Fruit fly (Drosophila melanogaster): ENCODE data around the gene Prx5.
A peak's percentile ranks its signal among the peaks of the same experiment; 100 is the strongest.

The Prx5 gene

dm6 chr3R:18167173-18167415, at the start of gene Prx5, which contains the start of gene CG7215:
TSS of gene Prx5 (minus strand) at chr3R:18167273.
TSS of gene CG7215 (minus strand) at chr3R:18167273.
- TF ChIP-seq tj (GFP tag; optimal IDR thresholded peaks at IDR 0.05), result no peak

DNA sequence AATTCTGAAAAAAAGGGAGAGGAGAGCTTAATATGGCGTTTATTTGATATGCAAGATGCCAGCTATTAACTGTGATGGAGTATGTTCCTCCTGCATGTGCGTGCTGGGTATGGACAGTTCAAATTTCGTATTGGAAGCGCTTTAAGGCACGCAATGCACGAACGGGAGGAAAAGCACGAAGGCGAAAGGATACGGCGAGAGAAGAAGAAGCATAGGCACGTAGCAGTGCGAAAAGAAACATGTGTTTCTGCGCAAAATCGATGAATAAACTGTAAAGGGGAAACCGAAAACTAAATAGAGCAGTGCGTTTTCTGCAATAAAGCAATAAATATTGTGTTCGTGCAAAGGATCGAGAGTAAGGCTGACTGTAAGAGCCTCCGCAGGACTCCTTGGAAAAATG, 48.8 kb upstream of the Prx5 start, which contains the start of gene CG14314:
CG14314 (plus strand) TSS at position 243 of the 400 bp plus-strand sequence.
- TF ChIP-seq kay (GFP tag; ENCODE audit: borderline replicate concordance) (no peak), cnc (optimal IDR thresholded peaks at IDR 0.05) (no peak), Hr96 (GFP tag; optimal IDR thresholded peaks at IDR 0.05) (no peak), cic (GFP tag; optimal IDR thresholded peaks at IDR 0.05) (no peak), toe (GFP tag; optimal IDR thresholded peaks at IDR 0.05) (no peak), CG12768 (GFP tag; optimal IDR thresholded peaks at IDR 0.05) (no peak), tj (GFP tag; optimal IDR thresholded peaks at IDR 0.05) (no peak), Crg-1 (GFP tag; optimal IDR thresholded peaks at IDR 0.05) (no peak), CG5204 (GFP tag; optimal IDR thresholded peaks at IDR 0.05) (no peak), CG7101 (tag; optimal IDR thresholded peaks at IDR 0.05) (no peak), pad (GFP tag; optimal IDR thresholded peaks at IDR 0.05) (no peak), CG14711 (tag; optimal IDR thresholded peaks at IDR 0.05) (no peak), bab1 (GFP tag; optimal IDR thresholded peaks at IDR 0.05) (no peak), Clk (GFP tag; optimal IDR thresholded peaks at IDR 0.05) (no peak), Mnt (GFP tag; optimal IDR thresholded peaks at IDR 0.05) (no peak), ovo (GFP tag; optimal IDR thresholded peaks at IDR 0.05) (no peak), CG1620 (GFP tag; optimal IDR thresholded peaks at IDR 0.05) (no peak), CG33017 (tag; optimal IDR thresholded peaks at IDR 0.05) (no peak)

DNA sequence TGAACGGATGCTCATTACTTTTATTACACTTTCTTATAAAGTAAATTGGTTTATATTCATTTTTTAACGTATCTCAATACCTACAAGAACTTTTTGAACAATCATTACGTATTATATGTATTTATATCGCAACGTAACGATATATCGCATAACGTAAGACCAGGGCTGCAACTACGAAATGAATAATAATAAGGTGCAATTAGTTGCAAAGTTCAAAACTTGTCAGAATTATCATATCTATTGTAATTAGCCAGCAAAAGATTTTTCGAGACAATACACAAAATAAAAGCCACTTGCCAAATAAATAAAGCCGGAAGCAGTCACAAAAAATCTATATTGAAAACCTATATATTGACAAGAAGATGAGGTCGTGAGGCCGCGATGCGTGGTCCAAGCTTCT, 48.2 kb upstream of the Prx5 start:
- TF ChIP-seq tj (GFP tag; optimal IDR thresholded peaks at IDR 0.05) (no peak), cnc (optimal IDR thresholded peaks at IDR 0.05) (no peak), CG12768 (GFP tag; optimal IDR thresholded peaks at IDR 0.05) (peak; percentile 35), CG11617 (GFP tag; optimal IDR thresholded peaks at IDR 0.05) (peak; percentile 22), Clk (GFP tag; optimal IDR thresholded peaks at IDR 0.05) (no peak), CG7101 (tag; optimal IDR thresholded peaks at IDR 0.05) (peak; percentile 10), bab1 (GFP tag; optimal IDR thresholded peaks at IDR 0.05) (peak; percentile 52), pad (GFP tag; optimal IDR thresholded peaks at IDR 0.05) (no peak), CG14711 (tag; optimal IDR thresholded peaks at IDR 0.05) (peak; percentile 22), cic (GFP tag; optimal IDR thresholded peaks at IDR 0.05) (no peak), CG33017 (tag; optimal IDR thresholded peaks at IDR 0.05) (peak; percentile 32), CG5204 (GFP tag; optimal IDR thresholded peaks at IDR 0.05) (peak; percentile 31), Hr96 (GFP tag; optimal IDR thresholded peaks at IDR 0.05) (peak; percentile 55), CG7045 (GFP tag; optimal IDR thresholded peaks at IDR 0.05) (no peak), ovo (GFP tag; optimal IDR thresholded peaks at IDR 0.05) (no peak), CG1620 (GFP tag; optimal IDR thresholded peaks at IDR 0.05) (no peak), toe (GFP tag; optimal IDR thresholded peaks at IDR 0.05) (peak; percentile 69), Mnt (GFP tag; optimal IDR thresholded peaks at IDR 0.05) (peak; percentile 29), kay (GFP tag; ENCODE audit: borderline replicate concordance) (no peak), Crg-1 (GFP tag; optimal IDR thresholded peaks at IDR 0.05) (no peak)

dm6 chr3R:18208479-18208878, 41.4 kb upstream of the Prx5 start, which contains the start of gene CG44158:
TSS of gene CG44158 (plus strand) at chr3R:18208779.
- TF ChIP-seq ovo (GFP tag; optimal IDR thresholded peaks at IDR 0.05) (no peak), CG7045 (GFP tag; optimal IDR thresholded peaks at IDR 0.05) (no peak), CG11617 (GFP tag; optimal IDR thresholded peaks at IDR 0.05) (no peak), Mnt (GFP tag; optimal IDR thresholded peaks at IDR 0.05) (no peak), CG14711 (tag; optimal IDR thresholded peaks at IDR 0.05) (no peak), CG1620 (GFP tag; optimal IDR thresholded peaks at IDR 0.05) (no peak), toe (GFP tag; optimal IDR thresholded peaks at IDR 0.05) (no peak)

- TF ChIP-seq bab1 (GFP tag; optimal IDR thresholded peaks at IDR 0.05), result no peak
- TF ChIP-seq CG5204 (GFP tag; optimal IDR thresholded peaks at IDR 0.05), result no peak
- TF ChIP-seq CG11617 (GFP tag; optimal IDR thresholded peaks at IDR 0.05), result no peak
- no peak for TF ChIP-seq Hr96 (GFP tag; optimal IDR thresholded peaks at IDR 0.05)
- no peak for TF ChIP-seq Mnt (GFP tag; optimal IDR thresholded peaks at IDR 0.05)
- TF ChIP-seq CG7101 (tag; optimal IDR thresholded peaks at IDR 0.05), result no peak
- TF ChIP-seq cnc (optimal IDR thresholded peaks at IDR 0.05), result no peak
Observed at dm6 chr3R:18199885-18200249, 32.8 kb upstream of the Prx5 start.

DNA sequence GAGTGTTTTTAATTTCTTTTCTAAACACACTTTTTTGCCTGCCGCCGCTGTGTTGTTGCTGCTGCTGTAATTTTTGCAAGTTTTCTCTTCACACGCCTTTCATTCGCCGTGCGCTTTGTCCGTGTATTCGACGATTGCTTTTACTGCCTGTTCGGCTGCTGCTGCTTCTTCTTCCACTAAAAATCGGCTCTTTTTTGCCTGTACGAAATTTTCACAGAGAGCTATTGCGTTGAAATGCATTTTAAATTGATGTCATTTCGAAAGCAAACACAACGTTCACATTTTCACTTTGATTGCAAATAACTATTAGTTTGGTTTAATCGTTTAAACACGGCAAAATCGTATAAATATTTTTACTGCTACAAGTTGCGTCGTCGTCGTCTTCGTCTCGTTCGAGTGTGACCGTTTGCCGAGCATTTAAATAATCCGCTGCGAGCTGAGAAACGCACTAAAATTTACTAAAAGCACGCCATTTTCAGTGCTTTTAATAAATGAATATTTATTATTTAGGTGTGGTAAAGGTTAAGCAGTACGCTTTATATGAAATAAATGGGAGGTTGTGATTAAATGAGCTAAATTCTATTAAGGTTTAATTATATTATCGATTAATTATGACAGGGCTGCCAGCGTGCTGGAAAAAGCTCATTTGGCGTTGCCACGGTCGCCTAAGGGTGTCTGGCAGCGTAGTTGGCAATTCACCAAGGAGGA, 32.3 kb upstream of the Prx5 start, which contains the start of the genes Ssdp and CG7985:
Ssdp (minus strand) TSS at position 419 of the 708 bp plus-strand sequence.
CG7985 (plus strand) TSS at position 681 of the 708 bp plus-strand sequence.
- TF ChIP-seq pad (GFP tag; optimal IDR thresholded peaks at IDR 0.05) (no peak), cnc (optimal IDR thresholded peaks at IDR 0.05) (no peak), kay (GFP tag; ENCODE audit: borderline replicate concordance) (peak; percentile 57), CG33017 (tag; optimal IDR thresholded peaks at IDR 0.05) (peak; percentile 25), CG1620 (GFP tag; optimal IDR thresholded peaks at IDR 0.05) (no peak)

dm6 chr3R:18198518-18199118, 31.5 kb upstream of the Prx5 start:
- peak; percentile 15 for TF ChIP-seq CG14711 (tag; optimal IDR thresholded peaks at IDR 0.05)
- no peak for TF ChIP-seq toe (GFP tag; optimal IDR thresholded peaks at IDR 0.05)
- TF ChIP-seq cnc (optimal IDR thresholded peaks at IDR 0.05), result no peak
- peak; percentile 36 for TF ChIP-seq pad (GFP tag; optimal IDR thresholded peaks at IDR 0.05)
- TF ChIP-seq CG33017 (tag; optimal IDR thresholded peaks at IDR 0.05), result peak; percentile 14
- TF ChIP-seq CG11617 (GFP tag; optimal IDR thresholded peaks at IDR 0.05), result peak; percentile 60
- peak; percentile 34 for TF ChIP-seq Crg-1 (GFP tag; optimal IDR thresholded peaks at IDR 0.05)
- peak; percentile 64 for TF ChIP-seq CG7101 (tag; optimal IDR thresholded peaks at IDR 0.05)
- peak; percentile 80 for TF ChIP-seq cic (GFP tag; optimal IDR thresholded peaks at IDR 0.05)
- peak; percentile 56 for TF ChIP-seq tj (GFP tag; optimal IDR thresholded peaks at IDR 0.05)
- TF ChIP-seq CG12768 (GFP tag; optimal IDR thresholded peaks at IDR 0.05), result peak; percentile 73
- peak; percentile 55 for TF ChIP-seq CG7045 (GFP tag; optimal IDR thresholded peaks at IDR 0.05)
- no peak for TF ChIP-seq bab1 (GFP tag; optimal IDR thresholded peaks at IDR 0.05)
- TF ChIP-seq CG1620 (GFP tag; optimal IDR thresholded peaks at IDR 0.05), result peak; percentile 59
- no peak for TF ChIP-seq CG5204 (GFP tag; optimal IDR thresholded peaks at IDR 0.05)
- no peak for TF ChIP-seq kay (GFP tag; ENCODE audit: borderline replicate concordance)
- TF ChIP-seq ovo (GFP tag; optimal IDR thresholded peaks at IDR 0.05), result peak; percentile 46
- peak; percentile 25 for TF ChIP-seq Clk (GFP tag; optimal IDR thresholded peaks at IDR 0.05)
- TF ChIP-seq Hr96 (GFP tag; optimal IDR thresholded peaks at IDR 0.05), result peak; percentile 4
- peak; percentile 65 for TF ChIP-seq Mnt (GFP tag; optimal IDR thresholded peaks at IDR 0.05)

Data from whole organism, adult.